Worm (Caenorhabditis elegans): ENCODE data around the gene ZC53.2.

ce11 chrX:1939887-1940286 lies 15.8 kb upstream of the ZC53.2 start, which contains the start of gene Y59E1A.4:
- TF ChIP-seq dmd-9 (GFP tag; IDR thresholded peaks at IDR 0.05) (no peak), lir-3 (tag; optimal IDR thresholded peaks at IDR 0.05) (no peak), dmd-8 (GFP tag; IDR thresholded peaks at IDR 0.05) (no peak), zfp-2 (tag; optimal IDR thresholded peaks at IDR 0.05) (no peak), snpc-4 (tag; optimal IDR thresholded peaks at IDR 0.05) (no peak), nhr-102 (tag; optimal IDR thresholded peaks at IDR 0.05) (no peak), pqm-1 (tag; optimal IDR thresholded peaks at IDR 0.05) (no peak), unc-62 (GFP tag; optimal IDR thresholded peaks at IDR 0.05 in 1 of 2) (no peak), unc-62 (tag; optimal IDR thresholded peaks at IDR 0.05) (no peak), spr-3 (GFP tag; optimal IDR thresholded peaks at IDR 0.05) (no peak), nhr-28 (tag; optimal IDR thresholded peaks at IDR 0.05) (no peak)
